ENCODE assay signal across 1 fruit fly cellular context in genomic region chr2L:13382351-13383029, dm6.
TF ChIP-seq lines count a peak whose summit lies in the region.

TSS of gene loqs (plus strand) at chr2L:13382652.

TF ChIP-seq in whole organism, embryonic, 481 proteins besides CTCF, POLR2A, EP300 and RAD21 (continued from another document and continues in another):
- peak; percentile 7 for TF ChIP-seq CG18262 (tag; optimal IDR thresholded peaks at IDR 0.05; lab: Kevin White, UChicago)
- TF ChIP-seq wdn (GFP tag; IDR thresholded peaks at IDR 0.05; lab: Robert Waterston, UW): no peak
- TF ChIP-seq vvl (GFP tag; IDR thresholded peaks at IDR 0.05; lab: Robert Waterston, UW): no peak
- TF ChIP-seq unc-4 (GFP tag; IDR thresholded peaks at IDR 0.05; lab: Robert Waterston, UW; ENCODE audit: partially characterized antibody): peak; percentile 50; the same call in 1 of the 2 replicates
- no peak for TF ChIP-seq Abd-B (GFP tag; optimal IDR thresholded peaks at IDR 0.05; lab: Kevin White, UChicago)
- TF ChIP-seq TFAM (GFP tag; optimal IDR thresholded peaks at IDR 0.05; lab: Kevin White, UChicago): no peak
- no peak for TF ChIP-seq CG7963 (GFP tag; IDR thresholded peaks at IDR 0.05; lab: Robert Waterston, UW; ENCODE audit: partially characterized antibody)
- TF ChIP-seq sna (GFP tag; IDR thresholded peaks at IDR 0.05; lab: Robert Waterston, UW; ENCODE audit: partially characterized antibody): no peak
- TF ChIP-seq Pdp1 (GFP tag; optimal IDR thresholded peaks at IDR 0.05; lab: Kevin White, UChicago): peak in 1 of 2 experiments; percentile 36
- no peak for TF ChIP-seq CG3847 (GFP tag; IDR thresholded peaks at IDR 0.05; lab: Robert Waterston, UW)
- TF ChIP-seq CG10543 (GFP tag; optimal IDR thresholded peaks at IDR 0.05; lab: Kevin White, UChicago): no peak
- peak; percentile 18 for TF ChIP-seq CG30403 (GFP tag; optimal IDR thresholded peaks at IDR 0.05; lab: Kevin White, UChicago)
- no peak for TF ChIP-seq CG9437 (GFP tag; optimal IDR thresholded peaks at IDR 0.05; lab: Kevin White, UChicago)
- TF ChIP-seq CG12744 (GFP tag; optimal IDR thresholded peaks at IDR 0.05; lab: Kevin White, UChicago): no peak
- TF ChIP-seq CG10147 (GFP tag; optimal IDR thresholded peaks at IDR 0.05; lab: Kevin White, UChicago): no peak
- TF ChIP-seq phol (tag; optimal IDR thresholded peaks at IDR 0.05; lab: Kevin White, UChicago): peak; percentile 48
- TF ChIP-seq Side (GFP tag; optimal IDR thresholded peaks at IDR 0.05; lab: Kevin White, UChicago): no peak
- TF ChIP-seq grn (GFP tag; optimal IDR thresholded peaks at IDR 0.05; lab: Kevin White, UChicago): no peak
- TF ChIP-seq CG18476 (GFP tag; optimal IDR thresholded peaks at IDR 0.05; lab: Kevin White, UChicago): no peak
- TF ChIP-seq nom (GFP tag; optimal IDR thresholded peaks at IDR 0.05; lab: Kevin White, UChicago): no peak
- no peak for TF ChIP-seq otp (GFP tag; IDR thresholded peaks at IDR 0.05; lab: Robert Waterston, UW)
- TF ChIP-seq CG3163 (GFP tag; optimal IDR thresholded peaks at IDR 0.05; lab: Kevin White, UChicago): no peak
- no peak for TF ChIP-seq CG8089 (GFP tag; optimal IDR thresholded peaks at IDR 0.05; lab: Kevin White, UChicago)
- no peak for TF ChIP-seq CG7372 (GFP tag; IDR thresholded peaks at IDR 0.05; lab: Robert Waterston, UW)
- no peak for TF ChIP-seq B-H2 (GFP tag; optimal IDR thresholded peaks at IDR 0.05; lab: Kevin White, UChicago)
- TF ChIP-seq stwl (tag; optimal IDR thresholded peaks at IDR 0.05; lab: Kevin White, UChicago): peak; percentile 50
- peak; percentile 34 for TF ChIP-seq CG2712 (tag; optimal IDR thresholded peaks at IDR 0.05; lab: Kevin White, UChicago)
- no peak for TF ChIP-seq en (GFP tag; optimal IDR thresholded peaks at IDR 0.05; lab: Kevin White, UChicago)
- TF ChIP-seq Rx (GFP tag; IDR thresholded peaks at IDR 0.05; lab: Robert Waterston, UW): no peak
- no peak for TF ChIP-seq Xrp1 (GFP tag; IDR thresholded peaks at IDR 0.05; lab: Robert Waterston, UW)
- TF ChIP-seq CG8359 (GFP tag; optimal IDR thresholded peaks at IDR 0.05; lab: Kevin White, UChicago; ENCODE audit: borderline replicate concordance): no peak
- TF ChIP-seq E2f2 (GFP tag; IDR thresholded peaks at IDR 0.05; lab: Robert Waterston, UW): peak; percentile 83
- no peak for TF ChIP-seq CG9609 (GFP tag; optimal IDR thresholded peaks at IDR 0.05; lab: Kevin White, UChicago)
- no peak for TF ChIP-seq Hmx (GFP tag; optimal IDR thresholded peaks at IDR 0.05; lab: Kevin White, UChicago)
- TF ChIP-seq CG12236 (GFP tag; optimal IDR thresholded peaks at IDR 0.05; lab: Kevin White, UChicago): no peak
- TF ChIP-seq Lpt (GFP tag; optimal IDR thresholded peaks at IDR 0.05; lab: Kevin White, UChicago): no peak
- no peak for TF ChIP-seq tin (GFP tag; optimal IDR thresholded peaks at IDR 0.05; lab: Kevin White, UChicago)
- TF ChIP-seq CG8924 (tag; optimal IDR thresholded peaks at IDR 0.05; lab: Kevin White, UChicago): peak; percentile 31
- no peak for TF ChIP-seq HmgZ (tag; optimal IDR thresholded peaks at IDR 0.05; lab: Kevin White, UChicago)
- TF ChIP-seq CG30431 (GFP tag; optimal IDR thresholded peaks at IDR 0.05; lab: Kevin White, UChicago): no peak
- TF ChIP-seq pho (GFP tag; optimal IDR thresholded peaks at IDR 0.05; lab: Kevin White, UChicago): no peak
- no peak for TF ChIP-seq ewg (GFP tag; optimal IDR thresholded peaks at IDR 0.05; lab: Kevin White, UChicago)
- no peak for TF ChIP-seq CG5953 (GFP tag; IDR thresholded peaks at IDR 0.05; lab: Robert Waterston, UW)
- TF ChIP-seq CG9876 (GFP tag; optimal IDR thresholded peaks at IDR 0.05; lab: Kevin White, UChicago): no peak
- TF ChIP-seq ro (GFP tag; IDR thresholded peaks at IDR 0.05; lab: Robert Waterston, UW): no peak
- no peak for TF ChIP-seq Gsc (GFP tag; IDR thresholded peaks at IDR 0.05; lab: Robert Waterston, UW)
- no peak for TF ChIP-seq CG17359 (tag; optimal IDR thresholded peaks at IDR 0.05; lab: Kevin White, UChicago)
- TF ChIP-seq crc (GFP tag; optimal IDR thresholded peaks at IDR 0.05; lab: Kevin White, UChicago): no peak
- TF ChIP-seq Rfx (GFP tag; IDR thresholded peaks at IDR 0.05; lab: Robert Waterston, UW): peak; percentile 14; the same call in 1 of the 2 replicates
- TF ChIP-seq lmd (GFP tag; IDR thresholded peaks at IDR 0.05; lab: Robert Waterston, UW): no peak
- TF ChIP-seq so (GFP tag; IDR thresholded peaks at IDR 0.05; lab: Robert Waterston, UW): no peak
- TF ChIP-seq sens-2 (GFP tag; IDR thresholded peaks at IDR 0.05; lab: Robert Waterston, UW): no peak
- peak; percentile 4 for TF ChIP-seq Sry-δ (GFP tag; optimal IDR thresholded peaks at IDR 0.05; lab: Kevin White, UChicago)
- TF ChIP-seq pnt (GFP tag; optimal IDR thresholded peaks at IDR 0.05; lab: Kevin White, UChicago): no peak
- no peak for TF ChIP-seq Sox100B (GFP tag; optimal IDR thresholded peaks at IDR 0.05; lab: Kevin White, UChicago)
- TF ChIP-seq CG2116 (GFP tag; optimal IDR thresholded peaks at IDR 0.05; lab: Kevin White, UChicago): peak; percentile 83
- TF ChIP-seq Neu2 (GFP tag; optimal IDR thresholded peaks at IDR 0.05; lab: Kevin White, UChicago; ENCODE audit: borderline replicate concordance): no peak
- TF ChIP-seq Ada2b (GFP tag; IDR thresholded peaks at IDR 0.05; lab: Robert Waterston, UW): peak; percentile 10; the same call in 1 of the 2 replicates
- TF ChIP-seq lov (optimal IDR thresholded peaks at IDR 0.05; lab: Kevin White, UChicago): no peak
- TF ChIP-seq lov (GFP tag; IDR thresholded peaks at IDR 0.05; lab: Robert Waterston, UW): no peak
- TF ChIP-seq CG15601 (tag; optimal IDR thresholded peaks at IDR 0.05; lab: Kevin White, UChicago): peak; percentile 12
- TF ChIP-seq CG33213 (GFP tag; optimal IDR thresholded peaks at IDR 0.05; lab: Kevin White, UChicago): no peak
- no peak for TF ChIP-seq tap (tag; optimal IDR thresholded peaks at IDR 0.05; lab: Kevin White, UChicago)
- no peak for TF ChIP-seq CG4360 (GFP tag; IDR thresholded peaks at IDR 0.05; lab: Robert Waterston, UW)
- no peak for TF ChIP-seq Stat92E (GFP tag; optimal IDR thresholded peaks at IDR 0.05; lab: Kevin White, UChicago)
- TF ChIP-seq fu2 (GFP tag; optimal IDR thresholded peaks at IDR 0.05; lab: Kevin White, UChicago): no peak
- TF ChIP-seq CG30020 (tag; optimal IDR thresholded peaks at IDR 0.05; lab: Kevin White, UChicago): peak; percentile 55
- TF ChIP-seq D19B (GFP tag; optimal IDR thresholded peaks at IDR 0.05; lab: Kevin White, UChicago): no peak
- TF ChIP-seq H2.0 (GFP tag; IDR thresholded peaks at IDR 0.05; lab: Robert Waterston, UW): no peak
- TF ChIP-seq nmo (GFP tag; optimal IDR thresholded peaks at IDR 0.05; lab: Kevin White, UChicago): no peak
- no peak for TF ChIP-seq CG32772 (GFP tag; IDR thresholded peaks at IDR 0.05; lab: Robert Waterston, UW)
- TF ChIP-seq YL-1 (GFP tag; optimal IDR thresholded peaks at IDR 0.05; lab: Kevin White, UChicago): peak; percentile 34
- no peak for TF ChIP-seq cad (GFP tag; optimal IDR thresholded peaks at IDR 0.05; lab: Kevin White, UChicago)
- TF ChIP-seq CG4820 (GFP tag; optimal IDR thresholded peaks at IDR 0.05; lab: Kevin White, UChicago): peak; percentile 22
- TF ChIP-seq pb (GFP tag; optimal IDR thresholded peaks at IDR 0.05; lab: Kevin White, UChicago): no peak
- peak; percentile 32 for TF ChIP-seq sens (GFP tag; lab: Kevin White, UChicago)
- no peak for TF ChIP-seq Fer3 (tag; optimal IDR thresholded peaks at IDR 0.05; lab: Kevin White, UChicago)
- peak; percentile 45 for TF ChIP-seq CG2120 (GFP tag; optimal IDR thresholded peaks at IDR 0.05; lab: Kevin White, UChicago)
- TF ChIP-seq zfh2 (GFP tag; optimal IDR thresholded peaks at IDR 0.05; lab: Kevin White, UChicago): no peak
- TF ChIP-seq al (GFP tag; IDR thresholded peaks at IDR 0.05; lab: Robert Waterston, UW): no peak
- TF ChIP-seq prd (optimal IDR thresholded peaks at IDR 0.05; lab: Kevin White, UChicago): no peak
- 0 out of 3 replicates have a peak, but pooled peaks have one; percentile 7 for TF ChIP-seq prd (GFP tag; IDR thresholded peaks at IDR 0.05; lab: Robert Waterston, UW)
- TF ChIP-seq CG9797 (GFP tag; optimal IDR thresholded peaks at IDR 0.05; lab: Kevin White, UChicago): no peak
- no peak for TF ChIP-seq Atf-2 (GFP tag; optimal IDR thresholded peaks at IDR 0.05; lab: Kevin White, UChicago)
- peak; percentile 36 for TF ChIP-seq sug (tag; optimal IDR thresholded peaks at IDR 0.05; lab: Kevin White, UChicago)
- TF ChIP-seq dan (GFP tag; IDR thresholded peaks at IDR 0.05; lab: Robert Waterston, UW): no peak
- TF ChIP-seq klu (GFP tag; IDR thresholded peaks at IDR 0.05; lab: Robert Waterston, UW): no peak
- TF ChIP-seq CG10274 (GFP tag; optimal IDR thresholded peaks at IDR 0.05; lab: Kevin White, UChicago): no peak
- no peak for TF ChIP-seq gcm2 (GFP tag; optimal IDR thresholded peaks at IDR 0.05; lab: Kevin White, UChicago)
- TF ChIP-seq org-1 (GFP tag; optimal IDR thresholded peaks at IDR 0.05; lab: Kevin White, UChicago): no peak
- no peak for TF ChIP-seq cg (GFP tag; optimal IDR thresholded peaks at IDR 0.05; lab: Kevin White, UChicago)
- peak; percentile 3 for TF ChIP-seq CoRest (tag; optimal IDR thresholded peaks at IDR 0.05; lab: Kevin White, UChicago)
- TF ChIP-seq jing (GFP tag; optimal IDR thresholded peaks at IDR 0.05; lab: Kevin White, UChicago): no peak
- no peak for TF ChIP-seq trh (GFP tag; optimal IDR thresholded peaks at IDR 0.05; lab: Kevin White, UChicago)
- no peak for TF ChIP-seq CG8388 (GFP tag; optimal IDR thresholded peaks at IDR 0.05; lab: Kevin White, UChicago)
- TF ChIP-seq CG13287 (GFP tag; IDR thresholded peaks at IDR 0.05; lab: Robert Waterston, UW; ENCODE audit: partially characterized antibody): peak; percentile 67
- TF ChIP-seq Optix (GFP tag; IDR thresholded peaks at IDR 0.05; lab: Robert Waterston, UW): no peak
- TF ChIP-seq Antp (GFP tag; optimal IDR thresholded peaks at IDR 0.05; lab: Kevin White, UChicago): no peak
- TF ChIP-seq CG8944 (GFP tag; optimal IDR thresholded peaks at IDR 0.05; lab: Kevin White, UChicago): no peak
- peak; percentile 63; the same call in 1 of the 2 replicates for TF ChIP-seq CG32767 (GFP tag; IDR thresholded peaks at IDR 0.05; lab: Robert Waterston, UW)
- TF ChIP-seq CG17829 (tag; optimal IDR thresholded peaks at IDR 0.05; lab: Kevin White, UChicago): peak; percentile 18
- no peak for TF ChIP-seq bbx (GFP tag; IDR thresholded peaks at IDR 0.05; lab: Robert Waterston, UW; ENCODE audit: partially characterized antibody)
- TF ChIP-seq CG11504 (tag; optimal IDR thresholded peaks at IDR 0.05; lab: Kevin White, UChicago): no peak
- no peak for TF ChIP-seq zen (tag; optimal IDR thresholded peaks at IDR 0.05; lab: Kevin White, UChicago)
- TF ChIP-seq CG6689 (GFP tag; IDR thresholded peaks at IDR 0.05; lab: Robert Waterston, UW): 0 out of 2 replicates have a peak, but pooled peaks have one; percentile 5
- TF ChIP-seq CG6654 (GFP tag; optimal IDR thresholded peaks at IDR 0.05; lab: Kevin White, UChicago): no peak
- TF ChIP-seq CG17361 (GFP tag; IDR thresholded peaks at IDR 0.05; lab: Robert Waterston, UW): 0 out of 3 replicates have a peak, but pooled peaks have one; percentile 27
- no peak for TF ChIP-seq CG9727 (GFP tag; optimal IDR thresholded peaks at IDR 0.05; lab: Kevin White, UChicago)
- TF ChIP-seq CG14710 (tag; optimal IDR thresholded peaks at IDR 0.05; lab: Kevin White, UChicago): peak; percentile 62
- TF ChIP-seq CG34376 (GFP tag; optimal IDR thresholded peaks at IDR 0.05; lab: Kevin White, UChicago): no peak
- peak; percentile 31 for TF ChIP-seq CG4617 (GFP tag; optimal IDR thresholded peaks at IDR 0.05; lab: Kevin White, UChicago; ENCODE audit: borderline replicate concordance)
- TF ChIP-seq Dad (GFP tag; optimal IDR thresholded peaks at IDR 0.05; lab: Kevin White, UChicago): no peak
- TF ChIP-seq her (GFP tag; optimal IDR thresholded peaks at IDR 0.05; lab: Kevin White, UChicago): no peak
- TF ChIP-seq CG9932 (GFP tag; IDR thresholded peaks at IDR 0.05; lab: Robert Waterston, UW): peak; percentile 55
- TF ChIP-seq slou (GFP tag; optimal IDR thresholded peaks at IDR 0.05; lab: Kevin White, UChicago): no peak
- no peak for TF ChIP-seq CG15269 (tag; optimal IDR thresholded peaks at IDR 0.05; lab: Kevin White, UChicago)
- no peak for TF ChIP-seq Awh (GFP tag; IDR thresholded peaks at IDR 0.05; lab: Robert Waterston, UW)
- no peak for TF ChIP-seq mld (GFP tag; IDR thresholded peaks at IDR 0.05; lab: Robert Waterston, UW; ENCODE audit: partially characterized antibody)
- no peak for TF ChIP-seq schlank (tag; optimal IDR thresholded peaks at IDR 0.05; lab: Kevin White, UChicago)
- TF ChIP-seq CG13424 (tag; optimal IDR thresholded peaks at IDR 0.05; lab: Kevin White, UChicago): peak; percentile 31
- TF ChIP-seq CG11560 (tag; IDR thresholded peaks at IDR 0.05; lab: Robert Waterston, UW): no peak
- TF ChIP-seq CG15514 (GFP tag; optimal IDR thresholded peaks at IDR 0.05; lab: Kevin White, UChicago): peak; percentile 18
- no peak for TF ChIP-seq eve (GFP tag; optimal IDR thresholded peaks at IDR 0.05; lab: Kevin White, UChicago)
- TF ChIP-seq insv (GFP tag; optimal IDR thresholded peaks at IDR 0.05; lab: Kevin White, UChicago): no peak
- TF ChIP-seq CG11456 (GFP tag; IDR thresholded peaks at IDR 0.05; lab: Robert Waterston, UW): no peak
- no peak for TF ChIP-seq CG7987 (GFP tag; optimal IDR thresholded peaks at IDR 0.05; lab: Kevin White, UChicago)
- TF ChIP-seq odd (GFP tag; optimal IDR thresholded peaks at IDR 0.05; lab: Kevin White, UChicago): no peak
- TF ChIP-seq BEAF-32 (GFP tag; optimal IDR thresholded peaks at IDR 0.05; lab: Kevin White, UChicago): peak; percentile 45
- peak; percentile 60 for TF ChIP-seq CG12391 (tag; optimal IDR thresholded peaks at IDR 0.05; lab: Kevin White, UChicago)
- TF ChIP-seq Hr3 (GFP tag; optimal IDR thresholded peaks at IDR 0.05; lab: Kevin White, UChicago): peak; percentile 6
- no peak for TF ChIP-seq kni (GFP tag; optimal IDR thresholded peaks at IDR 0.05; lab: Kevin White, UChicago)
- peak; percentile 38 for TF ChIP-seq PHDP (tag; optimal IDR thresholded peaks at IDR 0.05; lab: Kevin White, UChicago)
- peak; percentile 29 for TF ChIP-seq grau (tag; optimal IDR thresholded peaks at IDR 0.05; lab: Kevin White, UChicago)
- peak; percentile 46; the same call in 1 of the 2 replicates for TF ChIP-seq slbo (GFP tag; IDR thresholded peaks at IDR 0.05; lab: Robert Waterston, UW)
- TF ChIP-seq Nf-YB (GFP tag; optimal IDR thresholded peaks at IDR 0.05; lab: Kevin White, UChicago): no peak
- TF ChIP-seq D19A (tag; optimal IDR thresholded peaks at IDR 0.05; lab: Kevin White, UChicago): no peak
- no peak for TF ChIP-seq ttk (GFP tag; IDR thresholded peaks at IDR 0.05; lab: Robert Waterston, UW)
